Worm (Caenorhabditis elegans): ENCODE measurements around the gene C32D5.11.

ce11 chrII:6339511-6339910 lies 15.7 kb downstream of the C32D5.11 start:
- no peak for TF ChIP-seq nhr-12 (tag; optimal IDR thresholded peaks at IDR 0.05)
- no peak for TF ChIP-seq snpc-4 (tag; optimal IDR thresholded peaks at IDR 0.05)
- TF ChIP-seq lin-39 (tag; optimal IDR thresholded peaks at IDR 0.05) = no peak
- TF ChIP-seq daf-12 (tag; optimal IDR thresholded peaks at IDR 0.05) = no peak
- TF ChIP-seq aly-2 (tag; optimal IDR thresholded peaks at IDR 0.05) = no peak
- TF ChIP-seq nhr-28 (tag; optimal IDR thresholded peaks at IDR 0.05) = no peak
- TF ChIP-seq nfya-1 (tag; optimal IDR thresholded peaks at IDR 0.05; ENCODE audit: insufficient read depth) = no peak
- TF ChIP-seq nhr-76 (tag; optimal IDR thresholded peaks at IDR 0.05) = no peak
- no peak for TF ChIP-seq lin-15B (tag; optimal IDR thresholded peaks at IDR 0.05)
- TF ChIP-seq fkh-10 (GFP tag; optimal IDR thresholded peaks at IDR 0.05) = no peak
- TF ChIP-seq pha-4 (tag; optimal IDR thresholded peaks at IDR 0.05) = peak; percentile 44
- TF ChIP-seq nhr-11 (tag; optimal IDR thresholded peaks at IDR 0.05) = no peak
